Fruit fly (Drosophila melanogaster): ENCODE data around the gene CG17544.

CG17544 gene

dm6 chr2L:19373809-19374208, 24.5 kb downstream of the CG17544 start (continued):
- TF ChIP-seq fd102C (GFP tag; optimal IDR thresholded peaks at IDR 0.05) = no peak
- TF ChIP-seq Mes4 (GFP tag; optimal IDR thresholded peaks at IDR 0.05) = no peak
- peak; percentile 18 for TF ChIP-seq Sox100B (GFP tag; optimal IDR thresholded peaks at IDR 0.05)
- TF ChIP-seq wor (GFP tag; IDR thresholded peaks at IDR 0.05) = no peak
- TF ChIP-seq schlank (tag; optimal IDR thresholded peaks at IDR 0.05) = no peak
- TF ChIP-seq CG11504 (tag; optimal IDR thresholded peaks at IDR 0.05) = peak; percentile 65
- TF ChIP-seq sens (GFP tag) = peak; percentile 63
- TF ChIP-seq CG17912 (GFP tag; optimal IDR thresholded peaks at IDR 0.05) = no peak
- no peak for TF ChIP-seq CG10431 (GFP tag; optimal IDR thresholded peaks at IDR 0.05)
- peak; percentile 43 for TF ChIP-seq grau (tag; optimal IDR thresholded peaks at IDR 0.05)
- no peak for TF ChIP-seq jumu (GFP tag; optimal IDR thresholded peaks at IDR 0.05)
- no peak for TF ChIP-seq sna (GFP tag; IDR thresholded peaks at IDR 0.05; ENCODE audit: partially characterized antibody)
- no peak for TF ChIP-seq CG1832 (GFP tag; optimal IDR thresholded peaks at IDR 0.05)
- TF ChIP-seq CG17802 (tag; optimal IDR thresholded peaks at IDR 0.05) = no peak
- peak in 1 of 2 experiments; percentile 21 for TF ChIP-seq dpn (GFP tag; optimal IDR thresholded peaks at IDR 0.05)
- TF ChIP-seq CG7357 (GFP tag; IDR thresholded peaks at IDR 0.05) = no peak
- no peak for TF ChIP-seq CG5180 (GFP tag; optimal IDR thresholded peaks at IDR 0.05)
- TF ChIP-seq CG10147 (GFP tag; optimal IDR thresholded peaks at IDR 0.05) = no peak
- TF ChIP-seq HLH54F (GFP tag; optimal IDR thresholded peaks at IDR 0.05) = no peak
- TF ChIP-seq repo (GFP tag; optimal IDR thresholded peaks at IDR 0.05) = no peak
- no peak for TF ChIP-seq CrebB (tag; optimal IDR thresholded peaks at IDR 0.05)
- TF ChIP-seq CG12219 (GFP tag; optimal IDR thresholded peaks at IDR 0.05) = no peak
- no peak for TF ChIP-seq CG7271 (tag; optimal IDR thresholded peaks at IDR 0.05)
- TF ChIP-seq tgo (GFP tag; IDR thresholded peaks at IDR 0.05) = peak; percentile 24; the same call in 1 of the 3 replicates
- TF ChIP-seq CG1529 (GFP tag; optimal IDR thresholded peaks at IDR 0.05) = no peak
- TF ChIP-seq ab (GFP tag; optimal IDR thresholded peaks at IDR 0.05) = no peak
- no peak for TF ChIP-seq CG17328 (GFP tag; IDR thresholded peaks at IDR 0.05)
- no peak for TF ChIP-seq maf-S (GFP tag; optimal IDR thresholded peaks at IDR 0.05)
- no peak for TF ChIP-seq Dad (GFP tag; optimal IDR thresholded peaks at IDR 0.05)
- no peak for TF ChIP-seq chm (GFP tag; IDR thresholded peaks at IDR 0.05)
- 0 out of 3 replicates have a peak, but pooled peaks have one; percentile 10 for TF ChIP-seq dysf (GFP tag; IDR thresholded peaks at IDR 0.05)
- no peak for TF ChIP-seq CG4707 (GFP tag; optimal IDR thresholded peaks at IDR 0.05)
- TF ChIP-seq Hey (tag; optimal IDR thresholded peaks at IDR 0.05) = no peak
- TF ChIP-seq CG1233 (GFP tag; optimal IDR thresholded peaks at IDR 0.05) = no peak
- TF ChIP-seq CG16815 (GFP tag; optimal IDR thresholded peaks at IDR 0.05) = no peak
- no peak for TF ChIP-seq CTCF (GFP tag; optimal IDR thresholded peaks at IDR 0.05)
- no peak for TF ChIP-seq salm (tag; optimal IDR thresholded peaks at IDR 0.05)
- no peak for TF ChIP-seq sr (GFP tag; IDR thresholded peaks at IDR 0.05)
- TF ChIP-seq Atf3 (GFP tag; optimal IDR thresholded peaks at IDR 0.05) = no peak
- TF ChIP-seq ftz-f1 (GFP tag; optimal IDR thresholded peaks at IDR 0.05) = no peak
- no peak for TF ChIP-seq CG32772 (GFP tag; IDR thresholded peaks at IDR 0.05)
- no peak for TF ChIP-seq hb (GFP tag; IDR thresholded peaks at IDR 0.05; ENCODE audit: partially characterized antibody)
- no peak for TF ChIP-seq Lpt (GFP tag; optimal IDR thresholded peaks at IDR 0.05)
- no peak for TF ChIP-seq wdn (GFP tag; IDR thresholded peaks at IDR 0.05)
- no peak for TF ChIP-seq CG12769 (tag; optimal IDR thresholded peaks at IDR 0.05)
- peak in 1 of 2 experiments; percentile 41 for TF ChIP-seq Hr51 (GFP tag; optimal IDR thresholded peaks at IDR 0.05)
- TF ChIP-seq CG15073 (GFP tag; optimal IDR thresholded peaks at IDR 0.05) = no peak
- TF ChIP-seq Dip3 (GFP tag; optimal IDR thresholded peaks at IDR 0.05) = no peak
- TF ChIP-seq nerfin-1 (tag; optimal IDR thresholded peaks at IDR 0.05) = peak; percentile 44
- TF ChIP-seq MBD-R2 (GFP tag; IDR thresholded peaks at IDR 0.05) = no peak
- TF ChIP-seq Mad (GFP tag; optimal IDR thresholded peaks at IDR 0.05) = no peak
- no peak for TF ChIP-seq CG13296 (GFP tag; optimal IDR thresholded peaks at IDR 0.05)
- TF ChIP-seq CG11093 (GFP tag; IDR thresholded peaks at IDR 0.05) = no peak
